Worm (Caenorhabditis elegans) whole organism, L1 larva: ENCODE results near the gene let-19.

ENCODE experiments used
- C16A3.4 ChIP-seq: fragments of 150-350 bp; optimal IDR thresholded peaks from 2 replicates; lab custom pipeline; 2014; ENCODE audit warnings: missing biosample characterization, missing genetic modification characterization
- ceh-8 ChIP-seq: fragments of 200-800 bp; sonication (Bioruptor generic); optimal IDR thresholded peaks from 2 replicates; lab custom pipeline; 2018; ENCODE audit warnings: mild to moderate bottlenecking, missing genetic modification characterization, moderate library complexity, missing compliant biosample characterization
- pax-3 ChIP-seq: fragments of 200-800 bp; sonication (Bioruptor generic); optimal IDR thresholded peaks from 2 replicates; lab custom pipeline; 2018; ENCODE audit warnings: mild to moderate bottlenecking, missing genetic modification characterization, moderate library complexity, missing compliant biosample characterization
- sptf-1 ChIP-seq: fragments of 150-350 bp; optimal IDR thresholded peaks from 2 replicates; lab custom pipeline; 2014; ENCODE audit warnings: missing biosample characterization, missing genetic modification characterization
- ztf-11 ChIP-seq, 2 experiments: sonication (generic microtip); optimal IDR thresholded peaks; 2 replicates each; lab custom pipeline; 2016 to 2017; ENCODE audit warnings: missing genetic modification characterization in 2 of 2, missing biosample characterization in 1 of 2, missing compliant biosample characterization in 1 of 2

ce11 chrII:8830917-8831316 is 60.1 kb downstream of the let-19 start:
- TF ChIP-seq ceh-8 (GFP tag; lab: Kevin White, UChicago) (no peak), pax-3 (tag; lab: Kevin White, UChicago) (no peak), sptf-1 (no peak), C16A3.4 (tag; lab: Kevin White, UChicago) (no peak), ztf-11 (tag; optimal IDR thresholded peaks at IDR 0.05; lab: Kevin White, UChicago) (no peak)
